Fruit fly (Drosophila melanogaster) whole organism: ENCODE data around the gene CG12535.

ENCODE experiments used
- CG8478 ChIP-seq: fragments of >200 bp; optimal IDR thresholded peaks from 2 replicates; lab custom pipeline; 2018; ENCODE audit warnings: inconsistent platforms
- Dll ChIP-seq: fragments of >200 bp; optimal IDR thresholded peaks from 2 replicates; lab custom pipeline; 2017
- EcR ChIP-seq, 2 experiments: fragments of >200 bp; optimal IDR thresholded peaks; 2 replicates each; lab custom pipeline; 2017; ENCODE audit warnings: missing biosample characterization in 2 of 2, missing genetic modification characterization in 2 of 2, missing genetic modification reagents in 2 of 2
- pan ChIP-seq: fragments of >200 bp; optimal IDR thresholded peaks from 2 replicates; lab custom pipeline; 2017
- psq ChIP-seq: fragments of >200 bp; optimal IDR thresholded peaks from 2 replicates; lab custom pipeline; 2017
- usp ChIP-seq: fragments of >200 bp; optimal IDR thresholded peaks from 2 replicates; lab custom pipeline; 2017; ENCODE audit warnings: missing biosample characterization, missing genetic modification characterization, mixed read lengths

CG12535 gene

dm6 chrX:3403411-3403810 is 45.3 kb downstream of the CG12535 start:
- TF ChIP-seq Dll (lab: Kevin White, UChicago) (no peak), pan (lab: Kevin White, UChicago) (no peak), EcR (GFP tag; optimal IDR thresholded peaks at IDR 0.05; lab: Kevin White, UChicago) (no peak), psq (lab: Kevin White, UChicago) (no peak), CG8478 (no peak), usp (GFP tag; lab: Kevin White, UChicago) (no peak)

- TF ChIP-seq CG8478 (no peak), psq (lab: Kevin White, UChicago) (no peak), Dll (lab: Kevin White, UChicago) (no peak), usp (GFP tag; lab: Kevin White, UChicago) (no peak), EcR (GFP tag; optimal IDR thresholded peaks at IDR 0.05; lab: Kevin White, UChicago) (no peak), pan (lab: Kevin White, UChicago) (no peak)
These were observed 49.5 kb downstream of the CG12535 start for dm6 chrX:3399286-3399685.

dm6 chrX:3398576-3399277 is 50.0 kb downstream of the CG12535 start:
- TF ChIP-seq psq (lab: Kevin White, UChicago): no peak
- no peak for TF ChIP-seq EcR (GFP tag; optimal IDR thresholded peaks at IDR 0.05; lab: Kevin White, UChicago)
- TF ChIP-seq Dll (lab: Kevin White, UChicago): no peak
- TF ChIP-seq CG8478: no peak

dm6 chrX:3396837-3397495 is 51.8 kb downstream of the CG12535 start:
- TF ChIP-seq Dll (lab: Kevin White, UChicago) (no peak), psq (lab: Kevin White, UChicago) (no peak), pan (lab: Kevin White, UChicago) (no peak), CG8478 (no peak), usp (GFP tag; lab: Kevin White, UChicago) (no peak), EcR (GFP tag; optimal IDR thresholded peaks at IDR 0.05; lab: Kevin White, UChicago) (no peak)

dm6 chrX:3394144-3394543 is 54.6 kb downstream of the CG12535 start:
- TF ChIP-seq pan (lab: Kevin White, UChicago) (no peak), CG8478 (no peak), Dll (lab: Kevin White, UChicago) (no peak), EcR (GFP tag; optimal IDR thresholded peaks at IDR 0.05; lab: Kevin White, UChicago) (no peak), usp (GFP tag; lab: Kevin White, UChicago) (no peak), psq (lab: Kevin White, UChicago) (no peak)

- TF ChIP-seq psq (lab: Kevin White, UChicago): no peak
- no peak for TF ChIP-seq pan (lab: Kevin White, UChicago)
- TF ChIP-seq EcR (GFP tag; optimal IDR thresholded peaks at IDR 0.05; lab: Kevin White, UChicago): no peak
- TF ChIP-seq CG8478: no peak
- TF ChIP-seq Dll (lab: Kevin White, UChicago): no peak
- no peak for TF ChIP-seq usp (GFP tag; lab: Kevin White, UChicago)
These were observed 58.9 kb downstream of the CG12535 start for dm6 chrX:3389861-3390260.

dm6 chrX:3383814-3384213 is 64.9 kb downstream of the CG12535 start:
- TF ChIP-seq EcR (GFP tag; optimal IDR thresholded peaks at IDR 0.05; lab: Kevin White, UChicago): peak in 1 of 2 experiments; percentile 30
- TF ChIP-seq pan (lab: Kevin White, UChicago): no peak

dm6 chrX:3382605-3383271 is 66.0 kb downstream of the CG12535 start:
- TF ChIP-seq pan (lab: Kevin White, UChicago): no peak
- TF ChIP-seq usp (GFP tag; lab: Kevin White, UChicago): no peak
- TF ChIP-seq Dll (lab: Kevin White, UChicago): no peak

dm6 chrX:3382075-3382474 is 66.7 kb downstream of the CG12535 start:
- no peak for TF ChIP-seq pan (lab: Kevin White, UChicago)
- no peak for TF ChIP-seq EcR (GFP tag; optimal IDR thresholded peaks at IDR 0.05; lab: Kevin White, UChicago)
- no peak for TF ChIP-seq Dll (lab: Kevin White, UChicago)
- TF ChIP-seq CG8478: no peak
- TF ChIP-seq psq (lab: Kevin White, UChicago): no peak
- TF ChIP-seq usp (GFP tag; lab: Kevin White, UChicago): no peak

- TF ChIP-seq pan (lab: Kevin White, UChicago) (peak; percentile 89), usp (GFP tag; lab: Kevin White, UChicago) (no peak), EcR (GFP tag; optimal IDR thresholded peaks at IDR 0.05; lab: Kevin White, UChicago) (no peak), CG8478 (no peak), psq (lab: Kevin White, UChicago) (no peak)
These were observed 67.1 kb downstream of the CG12535 start for dm6 chrX:3381667-3382066.

dm6 chrX:3380981-3381380 is 67.8 kb downstream of the CG12535 start:
- TF ChIP-seq Dll (lab: Kevin White, UChicago): no peak
- TF ChIP-seq pan (lab: Kevin White, UChicago): no peak
- TF ChIP-seq psq (lab: Kevin White, UChicago): no peak
- TF ChIP-seq CG8478: no peak
- no peak for TF ChIP-seq usp (GFP tag; lab: Kevin White, UChicago)

dm6 chrX:3380198-3380597 is 68.5 kb downstream of the CG12535 start:
- TF ChIP-seq EcR (GFP tag; optimal IDR thresholded peaks at IDR 0.05; lab: Kevin White, UChicago) (no peak), usp (GFP tag; lab: Kevin White, UChicago) (no peak), Dll (lab: Kevin White, UChicago) (no peak), CG8478 (no peak), psq (lab: Kevin White, UChicago) (no peak), pan (lab: Kevin White, UChicago) (no peak)
